Worm (Caenorhabditis elegans) whole organism, mixed stage, embryonic: ENCODE measurements around the gene ZK287.9.

Source experiments
- lsy-2 ChIP-seq: fragments of 150-350 bp; optimal IDR thresholded peaks from 2 replicates; lab custom pipeline; 2014; ENCODE audit warnings: missing biosample characterization, missing genetic modification characterization
- nhr-12 ChIP-seq: fragments of 150-350 bp; optimal IDR thresholded peaks from 2 replicates; lab custom pipeline; 2014; ENCODE audit warnings: missing biosample characterization, missing genetic modification characterization
- pha-4 ChIP-seq: fragments of 150-350 bp; optimal IDR thresholded peaks from 2 replicates; lab custom pipeline; 2018; ENCODE audit warnings: missing biosample characterization, missing genetic modification reagents, missing genetic modification characterization

- TF ChIP-seq lsy-2 (tag; lab: Kevin White, UChicago) (no peak), nhr-12 (tag; lab: Kevin White, UChicago) (no peak), pha-4 (tag; lab: Kevin White, UChicago) (no peak)
Observed at ce11 chrV:9630944-9631343, 48.2 kb upstream of the ZK287.9 start, which contains the start of gene T06E4.5.
